Worm (Caenorhabditis elegans): ENCODE results near the gene rpl-32.

Gene rpl-32

DNA sequence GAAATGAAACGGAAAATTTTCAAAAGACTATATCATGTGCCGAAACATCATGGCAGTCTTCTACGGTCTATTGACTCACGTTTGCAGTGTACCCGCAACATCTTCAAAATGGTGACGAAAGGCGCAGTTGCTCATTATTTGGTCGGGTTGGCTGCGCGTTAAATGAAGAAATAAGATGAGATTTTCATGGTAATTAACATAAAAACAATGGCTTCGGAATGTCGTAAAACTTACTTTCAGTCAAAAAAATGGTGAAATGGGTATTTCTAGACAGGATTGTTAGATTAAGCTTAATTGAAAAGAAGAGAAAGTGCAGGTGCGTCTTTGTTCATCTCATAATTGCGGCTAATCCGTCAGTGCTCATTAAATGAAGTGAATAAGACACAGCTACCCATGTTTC lies 3.3 kb downstream of the rpl-32 start, which contains the start of gene T24B8.7:
T24B8.7 (minus strand) TSS at position 101 of the 400 bp plus-strand sequence.
- TF ChIP-seq unc-39 (tag; optimal IDR thresholded peaks at IDR 0.05), result no peak
- no peak for TF ChIP-seq ceh-28 (tag; optimal IDR thresholded peaks at IDR 0.05)
- TF ChIP-seq nhr-11 (tag; optimal IDR thresholded peaks at IDR 0.05), result no peak
- TF ChIP-seq nhr-237 (tag; optimal IDR thresholded peaks at IDR 0.05), result no peak
- no peak for TF ChIP-seq nhr-43 (tag; optimal IDR thresholded peaks at IDR 0.05; ENCODE audit: poor library complexity, severe bottlenecking)
- TF ChIP-seq fkh-10 (GFP tag; optimal IDR thresholded peaks at IDR 0.05), result no peak
- no peak for TF ChIP-seq aly-2 (tag; optimal IDR thresholded peaks at IDR 0.05)
- TF ChIP-seq lsy-12 (tag; optimal IDR thresholded peaks at IDR 0.05), result no peak
- TF ChIP-seq nhr-28 (tag; optimal IDR thresholded peaks at IDR 0.05), result no peak
- TF ChIP-seq ceh-9 (tag; optimal IDR thresholded peaks at IDR 0.05), result no peak
- TF ChIP-seq hmg-11 (tag; optimal IDR thresholded peaks at IDR 0.05), result no peak
- no peak for TF ChIP-seq nhr-25 (tag; optimal IDR thresholded peaks at IDR 0.05)
- no peak for TF ChIP-seq ceh-82 (tag; optimal IDR thresholded peaks at IDR 0.05)
- TF ChIP-seq jun-1 (tag; optimal IDR thresholded peaks at IDR 0.05), result no peak
- no peak for TF ChIP-seq nhr-12 (tag; optimal IDR thresholded peaks at IDR 0.05)
- TF ChIP-seq ZK546.5 (tag; optimal IDR thresholded peaks at IDR 0.05), result no peak
- no peak for TF ChIP-seq tbx-2 (tag; optimal IDR thresholded peaks at IDR 0.05)
- TF ChIP-seq egl-27 (tag; optimal IDR thresholded peaks at IDR 0.05), result no peak
- no peak for TF ChIP-seq nhr-76 (tag; optimal IDR thresholded peaks at IDR 0.05)
- no peak for TF ChIP-seq fkh-2 (tag; optimal IDR thresholded peaks at IDR 0.05)

- TF ChIP-seq pqm-1 (tag; optimal IDR thresholded peaks at IDR 0.05) (peak; percentile 62), elt-2 (tag; optimal IDR thresholded peaks at IDR 0.05) (peak; percentile 34), jun-1 (tag; optimal IDR thresholded peaks at IDR 0.05) (no peak), ceh-9 (tag; optimal IDR thresholded peaks at IDR 0.05) (no peak)
Observed at ce11 chrII:9042059-9042458, 14.8 kb downstream of the rpl-32 start.

- TF ChIP-seq fkh-10 (GFP tag; optimal IDR thresholded peaks at IDR 0.05) (no peak), elt-3 (tag; optimal IDR thresholded peaks at IDR 0.05) (no peak), unc-39 (tag; optimal IDR thresholded peaks at IDR 0.05) (no peak), ztf-11 (tag; optimal IDR thresholded peaks at IDR 0.05) (no peak), R02D3.7 (tag; optimal IDR thresholded peaks at IDR 0.05) (no peak), fos-1 (tag; optimal IDR thresholded peaks at IDR 0.05) (no peak), mml-1 (tag; optimal IDR thresholded peaks at IDR 0.05) (no peak), ceh-16 (tag; optimal IDR thresholded peaks at IDR 0.05) (no peak), nhr-67 (tag; optimal IDR thresholded peaks at IDR 0.05) (no peak), ama-1 (optimal IDR thresholded peaks at IDR 0.05) (no peak), daf-12 (tag; optimal IDR thresholded peaks at IDR 0.05) (no peak), zag-1 (tag; optimal IDR thresholded peaks at IDR 0.05) (no peak), nhr-25 (tag; optimal IDR thresholded peaks at IDR 0.05) (no peak), snpc-4 (tag; optimal IDR thresholded peaks at IDR 0.05) (no peak), nhr-28 (tag; optimal IDR thresholded peaks at IDR 0.05) (no peak), aly-2 (tag; optimal IDR thresholded peaks at IDR 0.05) (no peak), pqm-1 (tag; optimal IDR thresholded peaks at IDR 0.05) (no peak)
Observed at ce11 chrII:9041306-9041705, 15.6 kb downstream of the rpl-32 start, which contains the start of gene F37B12.3. TSS of gene F37B12.3 (minus strand) at chrII:9041406.

DNA sequence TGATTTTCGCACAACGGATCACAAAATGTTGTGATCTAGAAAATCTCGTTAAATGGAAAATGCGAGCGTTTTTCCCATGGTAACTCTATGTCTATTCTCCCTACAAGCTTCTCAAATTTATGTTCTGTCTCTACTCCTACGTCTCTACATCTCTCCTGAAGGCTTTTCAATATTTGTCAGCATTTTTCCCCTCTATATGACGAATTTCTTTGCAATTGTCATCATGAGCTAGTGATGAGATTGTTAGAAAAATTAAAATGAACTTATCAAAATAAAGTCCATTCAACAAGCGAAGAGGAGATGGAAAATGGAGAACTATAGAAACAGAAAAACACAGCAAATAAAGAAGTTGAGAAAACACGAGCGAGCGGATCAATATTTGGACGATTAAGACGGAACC lies 18.1 kb downstream of the rpl-32 start:
- TF ChIP-seq mdl-1 (tag; optimal IDR thresholded peaks at IDR 0.05) (no peak), nhr-76 (tag; optimal IDR thresholded peaks at IDR 0.05) (no peak), unc-39 (tag; optimal IDR thresholded peaks at IDR 0.05) (no peak), sea-2 (GFP tag; optimal IDR thresholded peaks at IDR 0.05) (no peak), pha-4 (tag; optimal IDR thresholded peaks at IDR 0.05) (peak; percentile 22), zag-1 (tag; optimal IDR thresholded peaks at IDR 0.05) (no peak), nhr-11 (tag; optimal IDR thresholded peaks at IDR 0.05) (no peak), egl-27 (tag; optimal IDR thresholded peaks at IDR 0.05) (no peak), mml-1 (tag; optimal IDR thresholded peaks at IDR 0.05) (no peak), jun-1 (tag; optimal IDR thresholded peaks at IDR 0.05) (no peak), nhr-77 (tag; optimal IDR thresholded peaks at IDR 0.05) (no peak), skn-1 (tag; optimal IDR thresholded peaks at IDR 0.05) (peak; percentile 96), R02D3.7 (tag; optimal IDR thresholded peaks at IDR 0.05) (no peak), ztf-4 (tag; optimal IDR thresholded peaks at IDR 0.05) (no peak), lin-15B (tag; optimal IDR thresholded peaks at IDR 0.05) (no peak)
